Fruit fly (Drosophila melanogaster) whole organism, wandering third instar larva: ENCODE data around the gene Rpp14b.
A peak's percentile ranks its signal among the peaks of the same experiment; 100 is the strongest.

ENCODE experiments used
- CG32264 ChIP-seq: fragments of 200-800 bp; sonication (Bioruptor generic); optimal IDR thresholded peaks from 2 replicates; lab custom pipeline; 2016; ENCODE audit warnings: missing biosample characterization, missing genetic modification characterization
- CG9705 ChIP-seq: fragments of 200-800 bp; sonication (Bioruptor generic); optimal IDR thresholded peaks from 2 replicates; lab custom pipeline; 2018; ENCODE audit warnings: missing biosample characterization, mild to moderate bottlenecking, missing genetic modification characterization
- CrebA ChIP-seq: fragments of 200-800 bp; sonication (Bioruptor generic); optimal IDR thresholded peaks from 2 replicates; lab custom pipeline; 2016; ENCODE audit warnings: missing biosample characterization, mild to moderate bottlenecking, missing genetic modification characterization, borderline replicate concordance
- Dfd ChIP-seq: fragments of >200 bp; optimal IDR thresholded peaks from 2 replicates; lab custom pipeline; 2017; ENCODE audit warnings: missing biosample characterization, missing genetic modification characterization
- Dif ChIP-seq: fragments of 200-275, 200-300 bp; sonication (Bioruptor generic); optimal IDR thresholded peaks from 2 replicates; lab custom pipeline; 2018; ENCODE audit warnings: missing biosample characterization, missing genetic modification characterization; ENCODE audit not compliant: partially characterized antibody
- GATAd ChIP-seq: sonication (Bioruptor generic); optimal IDR thresholded peaks from 2 replicates; lab custom pipeline; 2016; ENCODE audit warnings: missing biosample characterization, missing genetic modification characterization
- HLH106 ChIP-seq: fragments of 200-800 bp; optimal IDR thresholded peaks from 3 replicates; lab custom pipeline; 2019; ENCODE audit warnings: missing biosample characterization, mild to moderate bottlenecking, missing genetic modification characterization, moderate library complexity
- Hnf4 ChIP-seq: fragments of 200-800 bp; sonication (Bioruptor generic); optimal IDR thresholded peaks from 2 replicates; lab custom pipeline; 2016; ENCODE audit warnings: missing biosample characterization, mild to moderate bottlenecking, missing genetic modification characterization
- Hr83 ChIP-seq: fragments of 200-300 bp; sonication (Bioruptor generic); optimal IDR thresholded peaks from 2 replicates; lab custom pipeline; 2016; ENCODE audit warnings: missing biosample characterization, mild to moderate bottlenecking, missing genetic modification characterization, moderate library complexity; ENCODE audit not compliant: poor library complexity, severe bottlenecking
- Jra ChIP-seq: sonication (Bioruptor generic); optimal IDR thresholded peaks from 2 replicates; lab custom pipeline; 2016; ENCODE audit warnings: missing biosample characterization, missing genetic modification characterization
- Mio ChIP-seq: sonication (Bioruptor generic); optimal IDR thresholded peaks from 2 replicates; lab custom pipeline; 2016; ENCODE audit warnings: missing biosample characterization, missing genetic modification characterization
- Myc ChIP-seq: fragments of >200 bp; optimal IDR thresholded peaks from 2 replicates; lab custom pipeline; 2017
- N ChIP-seq: fragments of >200 bp; optimal IDR thresholded peaks from 2 replicates; lab custom pipeline; 2018; ENCODE audit warnings: missing biosample characterization, missing external identifiers, missing genetic modification characterization
- OdsH ChIP-seq: fragments of 200-800 bp; sonication (Bioruptor generic); optimal IDR thresholded peaks from 2 replicates; lab custom pipeline; 2016; ENCODE audit warnings: missing biosample characterization, mild to moderate bottlenecking, missing genetic modification characterization
- Rel ChIP-seq, 2 experiments: fragments of 200-800 bp; sonication (Bioruptor generic) in 1 of 2; optimal IDR thresholded peaks; 2 replicates in 1 of 2; 3 replicates in 1 of 2; lab custom pipeline; 2016 to 2019; ENCODE audit warnings: mild to moderate bottlenecking in 2 of 2, missing biosample characterization in 2 of 2, missing genetic modification characterization in 2 of 2, moderate library complexity in 1 of 2
- Sp1 ChIP-seq: fragments of 200-800 bp; sonication (Bioruptor generic); optimal IDR thresholded peaks from 3 replicates; lab custom pipeline; 2019; ENCODE audit warnings: missing biosample characterization, mild to moderate bottlenecking, missing genetic modification characterization, moderate library complexity
- Vsx2 ChIP-seq: fragments of 200-300, 225-300 bp; sonication (Bioruptor generic); optimal IDR thresholded peaks from 2 replicates; lab custom pipeline; 2018; ENCODE audit warnings: missing biosample characterization, missing genetic modification characterization; ENCODE audit not compliant: partially characterized antibody
- br ChIP-seq: fragments of 200-800 bp; sonication (Bioruptor generic); optimal IDR thresholded peaks from 2 replicates; lab custom pipeline; 2016; ENCODE audit warnings: missing biosample characterization, missing genetic modification characterization
- brk ChIP-seq: fragments of 200-800 bp; sonication (Bioruptor generic); optimal IDR thresholded peaks from 2 replicates; lab custom pipeline; 2016; ENCODE audit warnings: missing biosample characterization, mild to moderate bottlenecking, missing genetic modification characterization
- dmrt93B ChIP-seq: fragments of 200-800 bp; sonication (Bioruptor generic); optimal IDR thresholded peaks from 2 replicates; lab custom pipeline; 2018; ENCODE audit warnings: missing biosample characterization, mild to moderate bottlenecking, missing genetic modification characterization
- dsf ChIP-seq: sonication (Bioruptor generic); optimal IDR thresholded peaks from 2 replicates; lab custom pipeline; 2016; ENCODE audit warnings: missing biosample characterization, missing genetic modification characterization, borderline replicate concordance
- ey ChIP-seq: fragments of 200-800 bp; sonication (Bioruptor generic); optimal IDR thresholded peaks from 2 replicates; lab custom pipeline; 2016; ENCODE audit warnings: missing biosample characterization, missing genetic modification characterization
- foxo ChIP-seq, 2 experiments: fragments of 200-800 bp; sonication (Bioruptor generic); optimal IDR thresholded peaks; 2 replicates in 1 of 2; 3 replicates in 1 of 2; lab custom pipeline; 2016 to 2017; ENCODE audit warnings: missing biosample characterization in 2 of 2, missing genetic modification characterization in 2 of 2
- fru ChIP-seq: fragments of 200-800 bp; sonication (Bioruptor generic); optimal IDR thresholded peaks from 3 replicates; lab custom pipeline; 2016; ENCODE audit warnings: missing biosample characterization, mild to moderate bottlenecking, missing genetic modification characterization
- h ChIP-seq: fragments of 200-800 bp; sonication (Bioruptor generic); optimal IDR thresholded peaks from 3 replicates; lab custom pipeline; 2016; ENCODE audit warnings: missing biosample characterization, mild to moderate bottlenecking, missing genetic modification characterization
- jim ChIP-seq: fragments of 175-275, 200-325 bp; sonication (Bioruptor generic); optimal IDR thresholded peaks from 2 replicates; lab custom pipeline; 2016; ENCODE audit warnings: missing biosample characterization, mild to moderate bottlenecking, missing genetic modification characterization
- lola ChIP-seq: fragments of >200 bp; optimal IDR thresholded peaks from 2 replicates; lab custom pipeline; 2017; ENCODE audit warnings: missing biosample characterization, missing genetic modification characterization
- pan ChIP-seq: fragments of >200 bp; optimal IDR thresholded peaks from 2 replicates; lab custom pipeline; 2017
- psq ChIP-seq: fragments of 200-800 bp; sonication (Bioruptor generic); optimal IDR thresholded peaks from 3 replicates; lab custom pipeline; 2017; ENCODE audit warnings: missing biosample characterization, mild to moderate bottlenecking, missing genetic modification characterization, moderate library complexity
- rgr ChIP-seq: fragments of 200-800 bp; sonication (Bioruptor generic); optimal IDR thresholded peaks from 3 replicates; lab custom pipeline; 2016; ENCODE audit warnings: missing biosample characterization, mild to moderate bottlenecking, missing genetic modification characterization
- sage ChIP-seq: fragments of 200-800 bp; sonication (Bioruptor generic); optimal IDR thresholded peaks from 2 replicates; lab custom pipeline; 2016; ENCODE audit warnings: missing biosample characterization, mild to moderate bottlenecking, missing genetic modification characterization
- sv ChIP-seq: fragments of 200-800 bp; sonication (Bioruptor generic); optimal IDR thresholded peaks from 3 replicates; lab custom pipeline; 2016; ENCODE audit warnings: missing biosample characterization, missing genetic modification characterization
- tai ChIP-seq: sonication (Bioruptor generic); optimal IDR thresholded peaks from 2 replicates; lab custom pipeline; 2016; ENCODE audit warnings: missing biosample characterization, missing genetic modification characterization
- usp ChIP-seq: fragments of >200 bp; optimal IDR thresholded peaks from 2 replicates; lab custom pipeline; 2017; ENCODE audit warnings: missing biosample characterization, missing genetic modification characterization
- woc ChIP-seq: sonication (Bioruptor generic); optimal IDR thresholded peaks from 2 replicates; lab custom pipeline; 2016; ENCODE audit warnings: missing biosample characterization, mild to moderate bottlenecking, missing genetic modification characterization

Rpp14b gene

dm6 chr3R:30084137-30084536 is 28.4 kb downstream of the Rpp14b start:
- TF ChIP-seq Hr83 (GFP tag; lab: Kevin White, UChicago) = no peak
- no peak for TF ChIP-seq CrebA
- no peak for TF ChIP-seq sage (GFP tag; lab: Kevin White, UChicago)

- no peak for TF ChIP-seq tai (GFP tag; lab: Kevin White, UChicago)
Observed at dm6 chr3R:30090261-30091006, 34.7 kb downstream of the Rpp14b start.

- TF ChIP-seq lola = no peak
- no peak for TF ChIP-seq Rel (GFP tag; optimal IDR thresholded peaks at IDR 0.05; lab: Kevin White, UChicago)
- no peak for TF ChIP-seq Rel (tag; optimal IDR thresholded peaks at IDR 0.05; lab: Kevin White, UChicago)
- no peak for TF ChIP-seq N (GFP tag; lab: Kevin White, UChicago)
- TF ChIP-seq rgr (GFP tag; lab: Kevin White, UChicago) = no peak
- TF ChIP-seq Sp1 (GFP tag; lab: Kevin White, UChicago) = no peak
- no peak for TF ChIP-seq OdsH (GFP tag; lab: Kevin White, UChicago)
- TF ChIP-seq jim = no peak
- no peak for TF ChIP-seq brk (GFP tag; lab: Kevin White, UChicago)
- TF ChIP-seq Dif = no peak
- no peak for TF ChIP-seq woc
- TF ChIP-seq Dfd (GFP tag; lab: Kevin White, UChicago) = no peak
- no peak for TF ChIP-seq CG32264 (GFP tag; lab: Kevin White, UChicago)
- no peak for TF ChIP-seq dmrt93B
- no peak for TF ChIP-seq fru (GFP tag; lab: Kevin White, UChicago)
Observed at dm6 chr3R:30091795-30092699, 36.3 kb downstream of the Rpp14b start.

- TF ChIP-seq rgr (GFP tag; lab: Kevin White, UChicago) (peak; percentile 61), CG9705 (GFP tag; lab: Kevin White, UChicago) (no peak), dsf (GFP tag; lab: Kevin White, UChicago) (no peak), sv (GFP tag; lab: Kevin White, UChicago) (peak; percentile 60), lola (no peak), Rel (GFP tag; optimal IDR thresholded peaks at IDR 0.05; lab: Kevin White, UChicago) (no peak), Rel (tag; optimal IDR thresholded peaks at IDR 0.05; lab: Kevin White, UChicago) (no peak), tai (GFP tag; lab: Kevin White, UChicago) (peak; percentile 51), brk (GFP tag; lab: Kevin White, UChicago) (peak; percentile 8), Sp1 (GFP tag; lab: Kevin White, UChicago) (peak; percentile 2), br (GFP tag; lab: Kevin White, UChicago) (peak; percentile 42), CrebA (no peak), OdsH (GFP tag; lab: Kevin White, UChicago) (peak; percentile 34), dmrt93B (peak; percentile 8), ey (GFP tag; lab: Kevin White, UChicago) (peak; percentile 41), Dif (no peak), CG32264 (GFP tag; lab: Kevin White, UChicago) (no peak), psq (GFP tag; lab: Kevin White, UChicago) (peak; percentile 21), HLH106 (peak; percentile 41), fru (GFP tag; lab: Kevin White, UChicago) (peak; percentile 45), Mio (GFP tag; lab: Kevin White, UChicago) (no peak), h (GFP tag; lab: Kevin White, UChicago) (peak; percentile 77), foxo (GFP tag; optimal IDR thresholded peaks at IDR 0.05; lab: Kevin White, UChicago) (peak in 1 of 2 experiments; percentile 61)
Observed at dm6 chr3R:30092700-30093044, 36.9 kb downstream of the Rpp14b start.

- TF ChIP-seq sage (GFP tag; lab: Kevin White, UChicago) (no peak), ey (GFP tag; lab: Kevin White, UChicago) (no peak), dsf (GFP tag; lab: Kevin White, UChicago) (no peak), woc (no peak), h (GFP tag; lab: Kevin White, UChicago) (no peak), psq (GFP tag; lab: Kevin White, UChicago) (peak; percentile 76), Hnf4 (GFP tag; lab: Kevin White, UChicago) (no peak), rgr (GFP tag; lab: Kevin White, UChicago) (no peak), Myc (no peak), GATAd (GFP tag; lab: Kevin White, UChicago) (no peak), Dfd (GFP tag; lab: Kevin White, UChicago) (no peak), Vsx2 (peak; percentile 63), Mio (GFP tag; lab: Kevin White, UChicago) (no peak), jim (peak; percentile 73), br (GFP tag; lab: Kevin White, UChicago) (no peak), pan (lab: Kevin White, UChicago) (no peak), CG9705 (GFP tag; lab: Kevin White, UChicago) (no peak), sv (GFP tag; lab: Kevin White, UChicago) (no peak), Jra (GFP tag; lab: Kevin White, UChicago) (no peak), dmrt93B (no peak), usp (GFP tag; lab: Kevin White, UChicago) (no peak), CG32264 (GFP tag; lab: Kevin White, UChicago) (no peak), HLH106 (no peak)
Observed at dm6 chr3R:30095381-30095780, 39.6 kb downstream of the Rpp14b start.
